Fruit fly (Drosophila melanogaster) whole organism, embryonic: ENCODE measurements around the gene ClC-a.

Experiments
- Abd-B ChIP-seq: fragments of 200-800 bp; sonication (Bioruptor generic); optimal IDR thresholded peaks from 2 replicates; lab custom pipeline; 2018; ENCODE audit warnings: missing biosample characterization, mild to moderate bottlenecking, missing genetic modification characterization, moderate library complexity
- Aef1 ChIP-seq: fragments of 200-800 bp; sonication (Bioruptor generic); IDR thresholded peaks from 3 replicates; pipeline ENCODE4 v1.3.6; 2022; ENCODE audit warnings: missing biosample characterization, missing genetic modification characterization
- Bdp1 ChIP-seq: fragments of 200-800 bp; sonication (Bioruptor generic); optimal IDR thresholded peaks from 3 replicates; lab custom pipeline; 2016; ENCODE audit warnings: missing biosample characterization, missing genetic modification characterization
- CG10366 ChIP-seq: fragments of 200-800 bp; sonication (Bioruptor generic); IDR thresholded peaks from 2 replicates; pipeline ENCODE4 v1.3.6; 2022; ENCODE audit warnings: missing biosample characterization, missing genetic modification characterization
- CG10462 ChIP-seq: fragments of 200-800 bp; sonication (Bioruptor generic); optimal IDR thresholded peaks from 2 replicates; lab custom pipeline; 2016; ENCODE audit warnings: missing biosample characterization, missing genetic modification characterization
- CG10979 ChIP-seq: fragments of 200-800 bp; sonication (Bioruptor generic); optimal IDR thresholded peaks from 2 replicates; lab custom pipeline; 2018; ENCODE audit warnings: missing biosample characterization, mild to moderate bottlenecking, missing genetic modification characterization, moderate library complexity
- CG11504 ChIP-seq: fragments of 200-800 bp; sonication (Bioruptor generic); optimal IDR thresholded peaks from 3 replicates; lab custom pipeline; 2019; ENCODE audit warnings: missing biosample characterization, mild to moderate bottlenecking, missing genetic modification characterization, moderate library complexity
- CG13424 ChIP-seq: fragments of 200-800 bp; sonication (Bioruptor generic); optimal IDR thresholded peaks from 2 replicates; lab custom pipeline; 2019; ENCODE audit warnings: missing biosample characterization, mild to moderate bottlenecking, missing genetic modification characterization, moderate library complexity
- CG13624 ChIP-seq: fragments of 200-800 bp; sonication (Bioruptor generic); optimal IDR thresholded peaks from 2 replicates; lab custom pipeline; 2016; ENCODE audit warnings: missing biosample characterization, missing genetic modification characterization
- CG15269 ChIP-seq: fragments of 200-800 bp; sonication (Bioruptor generic); optimal IDR thresholded peaks from 2 replicates; lab custom pipeline; 2018; ENCODE audit warnings: missing biosample characterization, mild to moderate bottlenecking, missing genetic modification characterization, moderate library complexity
- CG1529 ChIP-seq: fragments of 200-800 bp; sonication (Bioruptor generic); optimal IDR thresholded peaks from 3 replicates; lab custom pipeline; 2018; ENCODE audit warnings: missing biosample characterization, missing genetic modification characterization
- CG15601 ChIP-seq: fragments of 200-800 bp; sonication (Bioruptor generic); optimal IDR thresholded peaks from 3 replicates; lab custom pipeline; 2019; ENCODE audit warnings: missing biosample characterization, mild to moderate bottlenecking, missing genetic modification characterization, moderate library complexity
- CG1602 ChIP-seq: fragments of 200-800 bp; sonication (Bioruptor generic); optimal IDR thresholded peaks from 3 replicates; lab custom pipeline; 2016; ENCODE audit warnings: missing biosample characterization, missing genetic modification characterization
- CG17568 ChIP-seq: fragments of 200-800 bp; sonication (Bioruptor generic); optimal IDR thresholded peaks from 2 replicates; lab custom pipeline; 2018; ENCODE audit warnings: missing biosample characterization, mild to moderate bottlenecking, missing genetic modification characterization, moderate library complexity
- CG2129 ChIP-seq: fragments of 200-800 bp; sonication (Bioruptor generic); IDR thresholded peaks from 2 replicates; pipeline ENCODE4 v1.3.6; 2022; ENCODE audit warnings: missing biosample characterization, missing genetic modification characterization; ENCODE audit not compliant: partially characterized antibody
- CG4854 ChIP-seq: fragments of 200-800 bp; sonication (Bioruptor generic); optimal IDR thresholded peaks from 2 replicates; lab custom pipeline; 2016; ENCODE audit warnings: missing biosample characterization, missing genetic modification characterization, inconsistent platforms
- CG7271 ChIP-seq: fragments of 200-800 bp; sonication (Bioruptor generic); optimal IDR thresholded peaks from 2 replicates; lab custom pipeline; 2018; ENCODE audit warnings: missing biosample characterization, mild to moderate bottlenecking, missing genetic modification characterization, moderate library complexity
- CG8281 ChIP-seq: fragments of 200-800 bp; sonication (Bioruptor generic); optimal IDR thresholded peaks from 2 replicates; lab custom pipeline; 2018; ENCODE audit warnings: missing biosample characterization, mild to moderate bottlenecking, missing genetic modification characterization, moderate library complexity
- CG8388 ChIP-seq: fragments of 200-800 bp; sonication (Bioruptor generic); optimal IDR thresholded peaks from 2 replicates; lab custom pipeline; 2019; ENCODE audit warnings: missing biosample characterization, mild to moderate bottlenecking, missing genetic modification characterization, moderate library complexity
- CG9215 ChIP-seq: fragments of 200-800 bp; sonication (Bioruptor generic); IDR thresholded peaks from 2 replicates; pipeline ENCODE4 v1.3.6; 2022; ENCODE audit warnings: missing biosample characterization, missing genetic modification characterization
- CG9817 ChIP-seq: fragments of 200-800 bp; sonication (Bioruptor generic); optimal IDR thresholded peaks from 2 replicates; lab custom pipeline; 2018; ENCODE audit warnings: missing biosample characterization, mild to moderate bottlenecking, missing genetic modification characterization, moderate library complexity
- CTCF ChIP-seq: fragments of 200-800 bp; sonication (Bioruptor generic); optimal IDR thresholded peaks from 2 replicates; lab custom pipeline; 2017; ENCODE audit warnings: missing biosample characterization, mild to moderate bottlenecking, missing genetic modification characterization, moderate library complexity
- D ChIP-seq, 2 experiments: fragments of 200-800 bp in 1 of 2; fragments of >200 bp in 1 of 2; sonication (Bioruptor generic) in 1 of 2; optimal IDR thresholded peaks; 2 replicates in 1 of 2; 3 replicates in 1 of 2; lab custom pipeline; 2017; ENCODE audit warnings: mild to moderate bottlenecking in 1 of 2, missing biosample characterization in 1 of 2, missing genetic modification characterization in 1 of 2, missing genetic modification reagents in 1 of 2
- Dref ChIP-seq: fragments of 200-800 bp; sonication (Bioruptor generic); IDR thresholded peaks from 2 replicates; pipeline ENCODE4 v1.3.6; 2022; ENCODE audit warnings: missing biosample characterization, missing genetic modification characterization
- HLH54F ChIP-seq: fragments of 200-800 bp; sonication (Bioruptor generic); optimal IDR thresholded peaks from 3 replicates; lab custom pipeline; 2016; ENCODE audit warnings: missing biosample characterization, missing genetic modification characterization
- Meics ChIP-seq: fragments of 200-800 bp; sonication (Bioruptor generic); optimal IDR thresholded peaks from 2 replicates; lab custom pipeline; 2017; ENCODE audit warnings: missing biosample characterization, mild to moderate bottlenecking, missing genetic modification characterization
- NK7.1 ChIP-seq: fragments of 200-800 bp; sonication (Bioruptor generic); optimal IDR thresholded peaks from 3 replicates; lab custom pipeline; 2016; ENCODE audit warnings: missing biosample characterization, missing genetic modification characterization
- Sox100B ChIP-seq: fragments of 200-800 bp; sonication (Bioruptor generic); optimal IDR thresholded peaks from 3 replicates; lab custom pipeline; 2018; ENCODE audit warnings: missing biosample characterization, mild to moderate bottlenecking, missing genetic modification characterization
- Sox102F ChIP-seq: fragments of 200-800 bp; sonication (Bioruptor generic); optimal IDR thresholded peaks from 2 replicates; lab custom pipeline; 2018; ENCODE audit warnings: missing biosample characterization, mild to moderate bottlenecking, missing genetic modification characterization, moderate library complexity
- TFAM ChIP-seq: fragments of 200-800 bp; sonication (Bioruptor generic); optimal IDR thresholded peaks from 2 replicates; lab custom pipeline; 2017; ENCODE audit warnings: missing biosample characterization, missing genetic modification characterization, inconsistent platforms
- Xbp1 ChIP-seq: fragments of 200-800 bp; sonication (Bioruptor generic); optimal IDR thresholded peaks from 3 replicates; lab custom pipeline; 2016; ENCODE audit warnings: missing biosample characterization, mild to moderate bottlenecking, missing genetic modification characterization
- ase ChIP-seq: fragments of 200-800 bp; sonication (Bioruptor generic); IDR thresholded peaks from 3 replicates; pipeline ENCODE4 v1.3.6; 2022; ENCODE audit warnings: missing biosample characterization, missing genetic modification characterization
- az2 ChIP-seq: fragments of 200-800 bp; sonication (Bioruptor generic); optimal IDR thresholded peaks from 3 replicates; lab custom pipeline; 2016; ENCODE audit warnings: missing biosample characterization, missing genetic modification characterization
- dmrt11E ChIP-seq: fragments of 200-800 bp; sonication (Bioruptor generic); optimal IDR thresholded peaks from 3 replicates; lab custom pipeline; 2018; ENCODE audit warnings: missing biosample characterization, mild to moderate bottlenecking, missing genetic modification characterization, moderate library complexity
- esg ChIP-seq: fragments of 200-800 bp; sonication (Bioruptor generic); conservative IDR thresholded peaks from 2 replicates; pipeline ENCODE4 v1.3.6; 2022; ENCODE audit warnings: missing biosample characterization, missing genetic modification characterization
- fd96Cb ChIP-seq: fragments of 200-800 bp; sonication (Bioruptor generic); optimal IDR thresholded peaks from 2 replicates; lab custom pipeline; 2018; ENCODE audit warnings: missing biosample characterization, mild to moderate bottlenecking, missing genetic modification characterization, moderate library complexity
- gem ChIP-seq: fragments of 200-800 bp; sonication (Bioruptor generic); optimal IDR thresholded peaks from 2 replicates; lab custom pipeline; 2019; ENCODE audit warnings: missing biosample characterization, mild to moderate bottlenecking, missing genetic modification characterization, moderate library complexity
- nau ChIP-seq: fragments of 200-800 bp; sonication (Bioruptor generic); optimal IDR thresholded peaks from 3 replicates; lab custom pipeline; 2017; ENCODE audit warnings: missing biosample characterization, mild to moderate bottlenecking, missing genetic modification characterization, missing genetic modification reagents
- pnt ChIP-seq: fragments of 200-800 bp; sonication (Bioruptor generic); optimal IDR thresholded peaks from 3 replicates; lab custom pipeline; 2016; ENCODE audit warnings: missing biosample characterization, missing genetic modification characterization
- pros ChIP-seq: fragments of 200-800 bp; sonication (Bioruptor generic); optimal IDR thresholded peaks from 3 replicates; lab custom pipeline; 2019; ENCODE audit warnings: missing biosample characterization, mild to moderate bottlenecking, missing genetic modification characterization, moderate library complexity
- sd ChIP-seq: fragments of 200-800 bp; sonication (Bioruptor generic); optimal IDR thresholded peaks from 3 replicates; lab custom pipeline; 2018; ENCODE audit warnings: missing biosample characterization, mild to moderate bottlenecking, missing genetic modification characterization, moderate library complexity
- sisA ChIP-seq: fragments of 200-800 bp; sonication (Bioruptor generic); IDR thresholded peaks from 2 replicates; pipeline ENCODE4 v1.3.6; 2022; ENCODE audit warnings: missing biosample characterization, missing genetic modification characterization
- ttk ChIP-seq: fragments of 200-800 bp; sonication (Bioruptor generic); IDR thresholded peaks from 2 replicates; pipeline ENCODE4 v2.1.2; 2022; ENCODE audit warnings: missing biosample characterization, missing genetic modification characterization
- unc-4 ChIP-seq: fragments of 200-800 bp; sonication (Bioruptor generic); IDR thresholded peaks from 2 replicates; pipeline ENCODE4 v1.3.6; 2022; ENCODE audit warnings: missing biosample characterization, missing genetic modification characterization; ENCODE audit not compliant: partially characterized antibody
- unpg ChIP-seq: fragments of 200-800 bp; sonication (Bioruptor generic); optimal IDR thresholded peaks from 3 replicates; lab custom pipeline; 2018; ENCODE audit warnings: missing biosample characterization, mild to moderate bottlenecking, missing genetic modification characterization, moderate library complexity
- vnd ChIP-seq: fragments of 200-800 bp; sonication (Bioruptor generic); IDR thresholded peaks from 3 replicates; pipeline ENCODE4 v1.3.6; 2022; ENCODE audit warnings: missing biosample characterization, missing genetic modification characterization; ENCODE audit not compliant: partially characterized antibody
- zfh1 ChIP-seq: fragments of 200-800 bp; sonication (Bioruptor generic); IDR thresholded peaks from 3 replicates; pipeline ENCODE4 v1.3.6; 2022; ENCODE audit warnings: missing biosample characterization, missing genetic modification characterization
- zfh2 ChIP-seq: fragments of 200-800 bp; sonication (Bioruptor generic); optimal IDR thresholded peaks from 2 replicates; lab custom pipeline; 2016; ENCODE audit warnings: missing biosample characterization, missing genetic modification characterization

Gene ClC-a

dm6 chr3R:11851939-11852338, 38.9 kb upstream of the ClC-a start (continued):
- TF ChIP-seq fd96Cb (tag; lab: Kevin White, UChicago) (peak; percentile 75), sisA (GFP tag; lab: Robert Waterston, UW) (peak; percentile 43; the same call in 1 of the 2 replicates), gem (tag; lab: Kevin White, UChicago) (peak; percentile 83), CG1602 (GFP tag; lab: Kevin White, UChicago) (peak; percentile 41), CG7271 (tag; lab: Kevin White, UChicago) (no peak), esg (GFP tag; lab: Robert Waterston, UW) (peak; percentile 26; the same call in 1 of the 2 replicates), CG1529 (GFP tag; lab: Kevin White, UChicago) (peak; percentile 20), Sox102F (peak; percentile 81), CG10979 (tag; lab: Kevin White, UChicago) (peak; percentile 84), D (optimal IDR thresholded peaks at IDR 0.05; lab: Kevin White, UChicago) (no peak), D (GFP tag; optimal IDR thresholded peaks at IDR 0.05; lab: Kevin White, UChicago) (peak; percentile 58), ase (GFP tag; lab: Robert Waterston, UW) (peak; percentile 35; the same call in 1 of the 3 replicates), CTCF (GFP tag; lab: Kevin White, UChicago) (no peak), zfh1 (GFP tag; lab: Robert Waterston, UW) (0 out of 3 replicates have a peak, but pooled peaks have one; percentile 20), CG8388 (GFP tag; lab: Kevin White, UChicago) (peak; percentile 73), sd (tag; lab: Kevin White, UChicago) (no peak), CG13424 (tag; lab: Kevin White, UChicago) (peak; percentile 71), unpg (GFP tag; lab: Kevin White, UChicago) (peak; percentile 78), CG11504 (peak; percentile 73), CG9817 (tag; lab: Kevin White, UChicago) (peak; percentile 6), CG15601 (tag; lab: Kevin White, UChicago) (peak; percentile 73), CG10366 (peak; percentile 47), CG2129 (no peak), unc-4 (GFP tag; lab: Robert Waterston, UW) (no peak), zfh2 (GFP tag; lab: Kevin White, UChicago) (no peak), vnd (no peak), Dref (GFP tag; lab: Robert Waterston, UW) (no peak), ttk (GFP tag; lab: Robert Waterston, UW) (0 out of 2 replicates have a peak, but pooled peaks have one; percentile 44), Sox100B (GFP tag; lab: Kevin White, UChicago) (peak; percentile 74), CG8281 (tag; lab: Kevin White, UChicago) (no peak), nau (GFP tag; lab: Kevin White, UChicago) (peak; percentile 3), Aef1 (GFP tag; lab: Robert Waterston, UW) (peak; percentile 20; the same call in 1 of the 3 replicates), dmrt11E (tag; lab: Kevin White, UChicago) (peak; percentile 70), CG15269 (tag; lab: Kevin White, UChicago) (peak; percentile 42), Xbp1 (GFP tag; lab: Kevin White, UChicago) (peak; percentile 13)

dm6 chr3R:11850917-11851897, 38.2 kb upstream of the ClC-a start:
- TF ChIP-seq Abd-B (GFP tag; lab: Kevin White, UChicago) (peak; percentile 69), CG17568 (peak; percentile 52), CG10462 (peak; percentile 59), Bdp1 (GFP tag; lab: Kevin White, UChicago) (peak; percentile 50), CG9215 (GFP tag; lab: Robert Waterston, UW) (0 out of 2 replicates have a peak, but pooled peaks have one; percentile 7), pros (peak; percentile 40), HLH54F (GFP tag; lab: Kevin White, UChicago) (no peak), CG13624 (GFP tag; lab: Kevin White, UChicago) (no peak), TFAM (peak; percentile 58), az2 (GFP tag; lab: Kevin White, UChicago) (peak; percentile 88), Meics (GFP tag; lab: Kevin White, UChicago) (peak; percentile 7), CG4854 (peak; percentile 66), NK7.1 (GFP tag; lab: Kevin White, UChicago) (peak; percentile 42), pnt (GFP tag; lab: Kevin White, UChicago) (peak; percentile 83)
